Fruit fly (Drosophila melanogaster): Measurements from ENCODE around the gene Ephrin.

dm6 chr4:576439-576838 lies 4.9 kb downstream of the Ephrin start:
- TF ChIP-seq OdsH (GFP tag; optimal IDR thresholded peaks at IDR 0.05), result no peak
- no peak for TF ChIP-seq CG9139 (GFP tag; optimal IDR thresholded peaks at IDR 0.05)
- no peak for TF ChIP-seq Met (GFP tag; optimal IDR thresholded peaks at IDR 0.05)
- TF ChIP-seq CG3032 (tag; optimal IDR thresholded peaks at IDR 0.05), result no peak
- TF ChIP-seq CG11762 (GFP tag; optimal IDR thresholded peaks at IDR 0.05; ENCODE audit: insufficient read depth), result no peak
- TF ChIP-seq ss (GFP tag; optimal IDR thresholded peaks at IDR 0.05), result no peak
- TF ChIP-seq Gug (GFP tag; IDR thresholded peaks at IDR 0.05), result no peak
- TF ChIP-seq CG10669 (GFP tag; optimal IDR thresholded peaks at IDR 0.05), result no peak

All from whole organism, prepupa.